In the genomic region with DNA sequence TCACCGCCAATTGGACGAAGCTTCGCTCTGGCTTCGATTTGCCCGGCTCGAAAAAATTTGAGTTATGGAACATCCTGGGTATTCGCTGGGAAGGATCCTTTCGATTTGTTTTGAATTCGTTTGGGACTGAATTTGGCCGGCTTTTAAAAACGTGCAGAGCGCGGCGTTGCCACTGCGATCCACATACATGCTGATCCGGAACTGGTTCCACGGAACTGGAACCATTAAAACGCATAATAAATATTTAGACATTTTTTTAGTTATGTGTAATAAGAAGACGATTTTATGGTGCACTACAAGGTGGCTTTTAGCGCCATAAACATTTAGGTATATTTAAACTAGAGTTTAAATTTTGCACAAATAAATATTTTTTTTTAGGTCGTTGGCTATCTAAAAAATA, we compare ENCODE assay signal across 4 fruit fly cellular contexts.
TF ChIP-seq lines count a peak whose summit lies in the region.

A gene (minus strand): TSS at position 209 of the 400 bp plus-strand sequence.

- no peak for TF ChIP-seq CTCF in whole organism, embryonic (GFP tag; optimal IDR thresholded peaks at IDR 0.05; lab: Kevin White, UChicago)

TF ChIP-seq in whole organism, adult, 20 proteins besides CTCF, POLR2A, EP300 and RAD21:
- TF ChIP-seq ovo (GFP tag; optimal IDR thresholded peaks at IDR 0.05; lab: Kevin White, UChicago) (no peak), tj (GFP tag; optimal IDR thresholded peaks at IDR 0.05; lab: Kevin White, UChicago) (no peak), pad (GFP tag; optimal IDR thresholded peaks at IDR 0.05; lab: Kevin White, UChicago) (no peak), Crg-1 (GFP tag; optimal IDR thresholded peaks at IDR 0.05; lab: Kevin White, UChicago) (no peak), CG11617 (GFP tag; optimal IDR thresholded peaks at IDR 0.05; lab: Kevin White, UChicago) (no peak), CG1620 (GFP tag; optimal IDR thresholded peaks at IDR 0.05; lab: Kevin White, UChicago) (peak; percentile 25), CG7045 (GFP tag; optimal IDR thresholded peaks at IDR 0.05; lab: Kevin White, UChicago) (no peak), CG12768 (GFP tag; optimal IDR thresholded peaks at IDR 0.05; lab: Kevin White, UChicago) (no peak), Clk (GFP tag; optimal IDR thresholded peaks at IDR 0.05; lab: Kevin White, UChicago) (no peak), cic (GFP tag; optimal IDR thresholded peaks at IDR 0.05; lab: Kevin White, UChicago) (no peak), CG33017 (tag; optimal IDR thresholded peaks at IDR 0.05; lab: Kevin White, UChicago) (no peak), CG14711 (tag; optimal IDR thresholded peaks at IDR 0.05; lab: Kevin White, UChicago) (no peak), Hr96 (GFP tag; optimal IDR thresholded peaks at IDR 0.05; lab: Kevin White, UChicago) (no peak), bab1 (GFP tag; optimal IDR thresholded peaks at IDR 0.05; lab: Kevin White, UChicago) (no peak), kay (GFP tag; lab: Kevin White, UChicago; ENCODE audit: borderline replicate concordance) (no peak), Mnt (GFP tag; optimal IDR thresholded peaks at IDR 0.05; lab: Kevin White, UChicago) (peak; percentile 90)

TF ChIP-seq in whole organism, embryonic, 481 proteins besides CTCF, POLR2A, EP300 and RAD21 (continues in another document):
- TF ChIP-seq HLH54F (GFP tag; optimal IDR thresholded peaks at IDR 0.05; lab: Kevin White, UChicago) (no peak), vnd (GFP tag; IDR thresholded peaks at IDR 0.05; lab: Robert Waterston, UW; ENCODE audit: partially characterized antibody) (no peak), knrl (GFP tag; IDR thresholded peaks at IDR 0.05; lab: Robert Waterston, UW; ENCODE audit: partially characterized antibody) (peak; percentile 20; the same call in 1 of the 3 replicates), chinmo (GFP tag; IDR thresholded peaks at IDR 0.05; lab: Robert Waterston, UW; ENCODE audit: partially characterized antibody) (no peak), pzg (GFP tag; optimal IDR thresholded peaks at IDR 0.05; lab: Kevin White, UChicago) (peak; percentile 31), Dref (GFP tag; IDR thresholded peaks at IDR 0.05; lab: Robert Waterston, UW) (0 out of 2 replicates have a peak, but pooled peaks have one; percentile 21), ranshi (GFP tag; IDR thresholded peaks at IDR 0.05; lab: Robert Waterston, UW) (no peak), Ada2b (GFP tag; IDR thresholded peaks at IDR 0.05; lab: Robert Waterston, UW) (no peak), row (GFP tag; IDR thresholded peaks at IDR 0.05; lab: Robert Waterston, UW) (peak; percentile 73), Ets65A (GFP tag; lab: Kevin White, UChicago) (peak; percentile 39), Six4 (GFP tag; optimal IDR thresholded peaks at IDR 0.05; lab: Kevin White, UChicago) (no peak), CG31365 (tag; optimal IDR thresholded peaks at IDR 0.05; lab: Kevin White, UChicago) (no peak), CG13775 (GFP tag; optimal IDR thresholded peaks at IDR 0.05; lab: Kevin White, UChicago) (no peak), pnt (GFP tag; optimal IDR thresholded peaks at IDR 0.05; lab: Kevin White, UChicago) (no peak), dm (GFP tag; optimal IDR thresholded peaks at IDR 0.05; lab: Kevin White, UChicago) (peak; percentile 66), CG1233 (GFP tag; optimal IDR thresholded peaks at IDR 0.05; lab: Kevin White, UChicago) (no peak), CoRest (tag; optimal IDR thresholded peaks at IDR 0.05; lab: Kevin White, UChicago) (no peak), CG6254 (GFP tag; optimal IDR thresholded peaks at IDR 0.05; lab: Kevin White, UChicago) (no peak), E2f2 (GFP tag; IDR thresholded peaks at IDR 0.05; lab: Robert Waterston, UW) (peak; percentile 50), run (tag; optimal IDR thresholded peaks at IDR 0.05; lab: Kevin White, UChicago) (no peak), CG17612 (GFP tag; IDR thresholded peaks at IDR 0.05; lab: Robert Waterston, UW) (no peak), dysf (GFP tag; IDR thresholded peaks at IDR 0.05; lab: Robert Waterston, UW) (no peak), gt (GFP tag; IDR thresholded peaks at IDR 0.05; lab: Robert Waterston, UW) (no peak), CG43689 (GFP tag; IDR thresholded peaks at IDR 0.05; lab: Robert Waterston, UW) (no peak), CG15479 (GFP tag; optimal IDR thresholded peaks at IDR 0.05; lab: Kevin White, UChicago) (no peak)

TF ChIP-seq in whole organism, prepupa, 60 proteins besides CTCF, POLR2A, EP300 and RAD21:
- TF ChIP-seq Sox14 (GFP tag; optimal IDR thresholded peaks at IDR 0.05; lab: Kevin White, UChicago) (peak; percentile 18), Eip78C (GFP tag; lab: Kevin White, UChicago) (peak; percentile 52), dac (GFP tag; optimal IDR thresholded peaks at IDR 0.05; lab: Kevin White, UChicago) (no peak)

TF ChIP-seq in whole organism, wandering third instar larva, 38 proteins besides CTCF, POLR2A, EP300 and RAD21:
- no peak for TF ChIP-seq usp (GFP tag; optimal IDR thresholded peaks at IDR 0.05; lab: Kevin White, UChicago)
- no peak for TF ChIP-seq Hr78 (GFP tag; optimal IDR thresholded peaks at IDR 0.05; lab: Kevin White, UChicago)
- peak; percentile 29 for TF ChIP-seq woc (GFP tag; optimal IDR thresholded peaks at IDR 0.05; lab: Kevin White, UChicago)
- peak; percentile 26 for TF ChIP-seq Myc (optimal IDR thresholded peaks at IDR 0.05; lab: Kevin White, UChicago)
